Worm (Caenorhabditis elegans) whole organism, L4/young adult: ENCODE data around the gene F55D1.1.

Experiments
- W03F9.2 ChIP-seq: fragments of 150-350 bp; optimal IDR thresholded peaks from 2 replicates; lab custom pipeline; 2014; ENCODE audit warnings: missing biosample characterization, missing genetic modification characterization
- him-1 ChIP-seq: sonication (generic microtip); optimal IDR thresholded peaks from 2 replicates; lab custom pipeline; 2016; ENCODE audit warnings: missing genotype, missing genetic modification reagents, missing genetic modification characterization, missing compliant biosample characterization

DNA sequence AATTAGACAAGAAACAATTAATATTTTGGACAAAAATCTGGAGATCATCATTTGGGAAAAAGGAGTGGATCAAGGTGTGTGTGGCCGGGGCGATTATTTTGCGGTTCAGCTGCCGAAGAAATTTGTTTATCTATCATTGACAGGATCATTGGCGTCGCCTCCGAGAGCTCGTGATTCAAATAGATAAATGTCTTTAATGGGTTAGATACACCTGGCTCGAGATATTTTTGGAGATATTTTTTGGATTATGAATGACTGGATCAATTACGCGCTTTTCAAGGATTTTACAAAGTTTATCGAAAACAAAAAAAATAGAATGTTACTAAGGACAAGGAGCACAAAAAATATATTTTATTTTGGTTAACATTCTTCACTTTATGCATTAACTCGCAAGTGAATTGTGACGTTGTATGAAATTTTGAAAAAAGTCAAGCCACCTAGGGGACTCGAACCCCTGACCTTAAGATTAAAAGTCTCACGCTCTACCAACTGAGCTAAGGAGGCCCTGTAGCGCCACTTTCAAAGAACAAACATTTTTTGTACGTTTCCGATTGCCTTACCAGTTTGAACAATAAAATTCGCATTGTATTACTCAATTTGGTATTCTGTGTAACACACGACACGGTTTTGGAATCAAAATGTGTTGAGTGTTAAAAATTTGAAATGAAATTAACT lies 38.7 kb upstream of the F55D1.1 start, which contains the start of gene C25F6.6:
- no peak for TF ChIP-seq W03F9.2
- TF ChIP-seq him-1: no peak
